Worm (Caenorhabditis elegans) whole organism, L4 larva: Measurements from ENCODE around the gene fbxa-36.

Experiments used
- Y48G9A.11 ChIP-seq: fragments of 200-800 bp; sonication (Bioruptor generic); IDR thresholded peaks from 2 replicates; pipeline ENCODE4 v1.3.6; 2022; ENCODE audit warnings: missing genetic modification reagents, missing genetic modification characterization, missing compliant biosample characterization
- ama-1 ChIP-seq: fragments of 150-350 bp; optimal IDR thresholded peaks from 2 replicates; lab custom pipeline; 2014; ENCODE audit warnings: inconsistent platforms, mixed read lengths
- hmg-1.1 ChIP-seq: fragments of 200-800 bp; sonication (Bioruptor generic); IDR thresholded peaks from 2 replicates; pipeline ENCODE4 v1.3.6; 2022; ENCODE audit warnings: missing genetic modification reagents, missing genetic modification characterization, missing compliant biosample characterization
- lsy-2 ChIP-seq, 2 experiments: fragments of 150-350 bp in 1 of 2; sonication (generic microtip) in 1 of 2; optimal IDR thresholded peaks; 2 replicates each; lab custom pipeline; 2014 to 2017; ENCODE audit warnings: missing biosample characterization in 2 of 2, missing genetic modification characterization in 2 of 2
- spr-3 ChIP-seq: fragments of 200-800 bp; sonication (Bioruptor generic); optimal IDR thresholded peaks from 2 replicates; lab custom pipeline; 2018; ENCODE audit warnings: mild to moderate bottlenecking, missing genetic modification characterization, missing compliant biosample characterization

- TF ChIP-seq hmg-1.1 (GFP tag; lab: Robert Waterston, UW) (no peak), lsy-2 (tag; optimal IDR thresholded peaks at IDR 0.05; lab: Kevin White, UChicago) (no peak), spr-3 (GFP tag; lab: Kevin White, UChicago) (no peak), ama-1 (lab: Kevin White, UChicago) (no peak), Y48G9A.11 (no peak)
Observed at ce11 chrIII:1324513-1324912, 31.5 kb upstream of the fbxa-36 start, which contains the start of gene fbxa-14.
